Worm (Caenorhabditis elegans): ENCODE results near the gene Y43E12A.3.
A peak's percentile ranks its signal among the peaks of the same experiment; 100 is the strongest.

Y43E12A.3 gene

DNA sequence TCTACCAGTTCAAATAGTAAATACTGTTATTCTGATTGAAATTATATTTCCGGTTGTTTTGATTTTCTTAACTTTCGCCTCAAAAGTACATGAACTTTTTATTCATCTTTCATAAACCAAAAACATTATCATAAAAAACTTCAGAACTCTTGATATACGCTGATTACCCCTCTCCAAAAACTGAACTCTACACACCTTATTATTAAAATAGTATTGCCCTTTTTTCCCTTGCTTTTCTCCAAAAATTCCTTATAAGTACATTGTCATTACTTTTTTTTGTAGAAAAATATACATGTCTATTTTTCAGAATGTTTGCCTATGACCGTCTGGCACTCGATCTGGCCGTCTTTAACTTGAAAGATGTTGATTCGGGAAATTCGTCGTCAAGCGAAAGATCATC is 5.9 kb upstream of the Y43E12A.3 start, which contains the start of gene Y43E12A.2:
Gene Y43E12A.2, plus strand, starts transcription at position 301 of the 400 bp plus-strand sequence.
- TF ChIP-seq nhr-12 (tag; optimal IDR thresholded peaks at IDR 0.05), result no peak
- no peak for TF ChIP-seq mef-2 (tag; optimal IDR thresholded peaks at IDR 0.05)
- TF ChIP-seq lin-13 (GFP tag; optimal IDR thresholded peaks at IDR 0.05), result no peak
- no peak for TF ChIP-seq nhr-11 (tag; optimal IDR thresholded peaks at IDR 0.05)

DNA sequence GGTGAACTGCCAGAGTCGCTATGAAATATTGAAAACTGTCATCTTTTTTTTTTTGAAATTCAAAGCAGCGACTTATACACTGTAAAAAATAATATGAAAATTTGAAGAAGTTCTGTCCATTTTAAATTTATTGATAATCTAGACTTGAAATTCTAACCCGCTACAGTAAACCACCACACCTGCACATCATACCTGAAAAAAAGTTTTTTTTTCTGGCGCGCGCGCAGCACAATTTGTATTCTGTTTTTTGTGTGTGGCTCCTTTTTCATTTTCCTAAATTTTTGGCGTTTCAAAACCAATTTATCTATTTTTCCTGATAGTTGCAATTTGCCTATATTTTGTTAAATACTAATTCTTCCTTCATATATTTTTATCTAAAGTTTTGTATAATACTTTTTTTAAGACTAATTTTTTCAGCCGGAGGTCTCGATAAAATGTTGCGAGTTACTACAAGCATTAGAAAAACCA is 2.1 kb upstream of the Y43E12A.3 start, which contains the start of gene cyb-2.1:
Gene cyb-2.1, plus strand, starts transcription at position 418 of the 468 bp plus-strand sequence.
- TF ChIP-seq zag-1 (tag; optimal IDR thresholded peaks at IDR 0.05), result no peak
- no peak for TF ChIP-seq nhr-77 (tag; optimal IDR thresholded peaks at IDR 0.05)
- TF ChIP-seq nhr-237 (tag; optimal IDR thresholded peaks at IDR 0.05), result no peak
- no peak for TF ChIP-seq xbp-1 (tag; optimal IDR thresholded peaks at IDR 0.05)
- no peak for TF ChIP-seq nhr-85 (tag)
- no peak for TF ChIP-seq lin-39 (tag; optimal IDR thresholded peaks at IDR 0.05)
- TF ChIP-seq aha-1 (tag; optimal IDR thresholded peaks at IDR 0.05), result no peak
- no peak for TF ChIP-seq ama-1 (optimal IDR thresholded peaks at IDR 0.05)
- no peak for TF ChIP-seq ztf-11 (tag; optimal IDR thresholded peaks at IDR 0.05)
- no peak for TF ChIP-seq pqm-1 (tag; optimal IDR thresholded peaks at IDR 0.05)
- no peak for TF ChIP-seq hpl-2 (GFP tag; optimal IDR thresholded peaks at IDR 0.05)
- no peak for TF ChIP-seq ces-1 (GFP tag; optimal IDR thresholded peaks at IDR 0.05)
- no peak for TF ChIP-seq lir-3 (tag; optimal IDR thresholded peaks at IDR 0.05; ENCODE audit: poor library complexity)
- no peak for TF ChIP-seq mdl-1 (tag; optimal IDR thresholded peaks at IDR 0.05)
- no peak for TF ChIP-seq lsy-2 (tag; optimal IDR thresholded peaks at IDR 0.05)

DNA sequence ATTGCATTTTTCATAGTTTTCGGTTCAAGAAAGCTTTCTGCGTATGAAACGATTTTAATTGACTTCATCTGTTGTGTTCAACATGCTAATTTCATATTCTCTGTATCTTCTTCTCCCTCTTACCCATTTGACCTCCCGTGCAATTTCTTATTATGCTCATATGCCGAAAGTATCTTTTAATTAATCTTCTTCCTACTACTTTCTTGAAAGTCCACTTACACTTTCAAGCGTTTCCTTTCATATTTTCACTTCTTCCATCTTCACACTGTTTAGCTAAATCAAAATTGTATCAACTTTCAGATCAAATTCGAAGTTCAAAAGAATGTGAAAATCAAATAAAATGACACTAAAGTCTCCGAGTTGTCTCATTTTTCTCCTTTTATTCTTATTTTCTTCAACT is 3.0 kb downstream of the Y43E12A.3 start, which contains the start of gene F13H10.5:
Gene F13H10.5, plus strand, starts transcription at position 301 of the 400 bp plus-strand sequence.
- TF ChIP-seq nhr-20 (tag; optimal IDR thresholded peaks at IDR 0.05) (no peak), efl-3 (GFP tag; optimal IDR thresholded peaks at IDR 0.05) (no peak), snu-23 (GFP tag; optimal IDR thresholded peaks at IDR 0.05) (no peak), ceh-88 (GFP tag; IDR thresholded peaks at IDR 0.05) (no peak), rnt-1 (tag; optimal IDR thresholded peaks at IDR 0.05) (no peak), pax-3 (tag; optimal IDR thresholded peaks at IDR 0.05) (no peak), tlp-1 (tag; optimal IDR thresholded peaks at IDR 0.05) (no peak), pqm-1 (tag; optimal IDR thresholded peaks at IDR 0.05) (no peak)

DNA sequence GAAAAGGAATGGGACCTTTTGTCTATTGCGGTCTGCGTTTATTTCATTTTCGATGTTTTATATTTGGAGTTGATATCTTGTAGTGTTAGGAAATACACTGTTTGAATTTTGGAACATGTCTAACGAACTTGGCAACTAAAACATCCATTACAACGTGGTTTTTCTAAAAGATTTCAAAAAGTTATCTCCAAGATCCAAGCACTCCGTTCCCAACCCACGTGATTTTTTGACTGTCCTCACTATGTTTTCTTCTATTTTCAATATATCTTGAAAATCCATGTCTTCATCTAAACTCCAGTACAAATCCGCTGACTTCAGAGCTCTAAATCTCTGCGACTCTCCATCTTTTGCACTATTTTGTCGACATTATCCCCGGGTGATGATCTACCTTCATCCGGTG is 13.9 kb downstream of the Y43E12A.3 start, which contains the start of gene F13H10.9:
Gene F13H10.9, plus strand, starts transcription at position 301 of the 400 bp plus-strand sequence.
- TF ChIP-seq hpl-2 (GFP tag; optimal IDR thresholded peaks at IDR 0.05), result no peak
- TF ChIP-seq nhr-77 (tag; optimal IDR thresholded peaks at IDR 0.05), result no peak
- no peak for TF ChIP-seq lin-15B (tag; optimal IDR thresholded peaks at IDR 0.05)
- no peak for TF ChIP-seq unc-130 (tag; optimal IDR thresholded peaks at IDR 0.05)
- no peak for TF ChIP-seq pqm-1 (tag; optimal IDR thresholded peaks at IDR 0.05)
- no peak for TF ChIP-seq nhr-84 (tag; optimal IDR thresholded peaks at IDR 0.05)
- no peak for TF ChIP-seq nhr-85 (tag)
- TF ChIP-seq jun-1 (tag; optimal IDR thresholded peaks at IDR 0.05), result no peak
- no peak for TF ChIP-seq C16A3.4 (tag; optimal IDR thresholded peaks at IDR 0.05)
- TF ChIP-seq ceh-82 (tag; optimal IDR thresholded peaks at IDR 0.05), result no peak
- TF ChIP-seq zag-1 (tag; optimal IDR thresholded peaks at IDR 0.05), result no peak

DNA sequence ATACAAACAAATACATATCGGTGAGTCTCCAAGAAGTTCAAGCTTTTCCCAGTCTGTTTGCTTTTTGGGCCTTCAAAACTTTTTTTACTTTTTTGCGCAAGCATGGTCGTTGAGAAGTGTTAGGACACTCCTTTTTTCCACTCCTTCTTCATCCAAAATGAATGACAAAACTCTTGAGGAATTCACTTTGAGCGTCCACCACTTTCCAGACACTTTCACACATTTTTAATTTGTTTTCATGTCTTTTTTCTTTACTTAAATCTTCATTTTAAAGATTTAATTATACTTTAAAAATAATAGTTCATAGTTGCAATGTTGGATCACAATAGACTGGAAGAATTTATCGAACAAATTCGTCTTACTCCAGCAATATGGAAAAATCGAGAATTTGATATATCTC is 16.6 kb downstream of the Y43E12A.3 start, which contains the start of gene F13H10.1:
Gene F13H10.1, plus strand, starts transcription at position 301 of the 400 bp plus-strand sequence.
- TF ChIP-seq elt-3 (tag; optimal IDR thresholded peaks at IDR 0.05) (no peak), fkh-8 (tag; optimal IDR thresholded peaks at IDR 0.05) (no peak), efl-1 (optimal IDR thresholded peaks at IDR 0.05) (no peak), efl-1 (GFP tag; optimal IDR thresholded peaks at IDR 0.05 in 1 of 2) (peak in 1 of 2 experiments; percentile 89), mdl-1 (tag; optimal IDR thresholded peaks at IDR 0.05) (no peak), swsn-7 (tag; optimal IDR thresholded peaks at IDR 0.05) (no peak), xbp-1 (tag; optimal IDR thresholded peaks at IDR 0.05) (no peak)

Measured in whole organism, L1 larva.